Worm (Caenorhabditis elegans) whole organism, early embryonic: Measurements from ENCODE around the gene srw-26.

Experiments used
- B0310.2 ChIP-seq: sonication (generic microtip); optimal IDR thresholded peaks from 2 replicates; lab custom pipeline; 2016; ENCODE audit warnings: mild to moderate bottlenecking, missing genetic modification characterization, missing compliant biosample characterization
- F13C5.2 ChIP-seq: sonication (generic microtip); optimal IDR thresholded peaks from 2 replicates; lab custom pipeline; 2017; ENCODE audit warnings: mild to moderate bottlenecking, missing genetic modification characterization, inconsistent platforms, missing compliant biosample characterization
- aly-1 ChIP-seq: sonication (generic microtip); optimal IDR thresholded peaks from 2 replicates; lab custom pipeline; 2016; ENCODE audit warnings: missing genetic modification characterization, missing compliant biosample characterization
- ama-1 ChIP-seq: fragments of 150-350 bp; optimal IDR thresholded peaks from 2 replicates; lab custom pipeline; 2014
- ceh-13 ChIP-seq: fragments of 200-800 bp; sonication (Bioruptor generic); optimal IDR thresholded peaks from 2 replicates; lab custom pipeline; 2018; ENCODE audit warnings: mild to moderate bottlenecking, missing genetic modification characterization, missing compliant biosample characterization
- ceh-36 ChIP-seq: sonication (generic microtip); optimal IDR thresholded peaks from 2 replicates; lab custom pipeline; 2016; ENCODE audit warnings: missing genetic modification characterization, inconsistent platforms, missing compliant biosample characterization
- ets-7 ChIP-seq: sonication (generic microtip); optimal IDR thresholded peaks from 2 replicates; lab custom pipeline; 2016; ENCODE audit warnings: missing genotype, missing genetic modification characterization, missing compliant biosample characterization
- flt-1 ChIP-seq: fragments of 200-800 bp; sonication (Bioruptor generic); IDR thresholded peaks from 2 replicates; pipeline ENCODE4 v1.3.6; 2022; ENCODE audit warnings: missing genetic modification characterization, missing compliant biosample characterization
- hmbx-1 ChIP-seq: sonication (generic microtip); optimal IDR thresholded peaks from 2 replicates; lab custom pipeline; 2016; ENCODE audit warnings: mild to moderate bottlenecking, missing genetic modification characterization, missing compliant biosample characterization
- hmg-4 ChIP-seq: fragments of 200-800 bp; sonication (Bioruptor generic); optimal IDR thresholded peaks from 2 replicates; lab custom pipeline; 2018; ENCODE audit warnings: mild to moderate bottlenecking, missing genetic modification characterization, missing compliant biosample characterization
- hnd-1 ChIP-seq: sonication (generic microtip); optimal IDR thresholded peaks from 2 replicates; lab custom pipeline; 2016; ENCODE audit warnings: missing genetic modification characterization, missing compliant biosample characterization
- pes-1 ChIP-seq: fragments of 200-800 bp; sonication (Bioruptor generic); IDR thresholded peaks from 2 replicates; pipeline ENCODE4 v1.3.6; 2022; ENCODE audit warnings: missing genetic modification reagents, missing genetic modification characterization, missing compliant biosample characterization
- scrt-1 ChIP-seq: fragments of 200-800 bp; sonication (Bioruptor generic); IDR thresholded peaks from 2 replicates; pipeline ENCODE4 v1.3.6; 2022; ENCODE audit warnings: missing genetic modification characterization, missing compliant biosample characterization
- sea-1 ChIP-seq: fragments of 200-800 bp; sonication (Bioruptor generic); conservative IDR thresholded peaks from 2 replicates; pipeline ENCODE4 v1.3.6; 2022; ENCODE audit warnings: missing genetic modification characterization, missing compliant biosample characterization
- tbx-11 ChIP-seq: fragments of 200-800 bp; sonication (Bioruptor generic); IDR thresholded peaks from 2 replicates; pipeline ENCODE4 v1.3.6; 2022; ENCODE audit warnings: missing genetic modification characterization, missing compliant biosample characterization
- tbx-37 ChIP-seq: fragments of 200-800 bp; sonication (Bioruptor generic); conservative IDR thresholded peaks from 2 replicates; pipeline ENCODE4 v1.3.6; 2022; ENCODE audit warnings: missing genetic modification reagents, missing genetic modification characterization, missing compliant biosample characterization
- tra-4 ChIP-seq: sonication (generic microtip); optimal IDR thresholded peaks from 2 replicates; lab custom pipeline; 2017; ENCODE audit warnings: missing genetic modification characterization, missing compliant biosample characterization

The srw-26 gene

ce11 chrV:15932390-15932789 lies at the start of gene srw-26:
Gene srw-26 (minus strand): TSS chrV:15932490.
- TF ChIP-seq ceh-13 (GFP tag; lab: Kevin White, UChicago) (no peak), tbx-11 (GFP tag; lab: Robert Waterston, UW) (no peak), tra-4 (tag; lab: Kevin White, UChicago) (no peak), ceh-36 (tag; lab: Kevin White, UChicago) (no peak), tbx-37 (GFP tag; lab: Robert Waterston, UW) (no peak)

ce11 chrV:15978232-15978764 lies 46.0 kb upstream of the srw-26 start, which contains the start of gene oac-20:
Gene oac-20 (plus strand): TSS chrV:15978714.
- TF ChIP-seq tbx-11 (GFP tag; lab: Robert Waterston, UW): no peak
- TF ChIP-seq scrt-1 (GFP tag; lab: Robert Waterston, UW): no peak
- TF ChIP-seq ceh-13 (GFP tag; lab: Kevin White, UChicago): no peak
- no peak for TF ChIP-seq sea-1 (GFP tag; lab: Robert Waterston, UW)
- no peak for TF ChIP-seq hnd-1 (tag; lab: Kevin White, UChicago)
- no peak for TF ChIP-seq pes-1 (GFP tag; lab: Robert Waterston, UW)
- TF ChIP-seq B0310.2 (tag; lab: Kevin White, UChicago): no peak
- no peak for TF ChIP-seq F13C5.2 (tag; lab: Kevin White, UChicago)
- TF ChIP-seq hmg-4 (GFP tag; lab: Kevin White, UChicago): no peak
- TF ChIP-seq tbx-37 (GFP tag; lab: Robert Waterston, UW): no peak
- TF ChIP-seq ceh-36 (tag; lab: Kevin White, UChicago): no peak
- no peak for TF ChIP-seq hmbx-1
- no peak for TF ChIP-seq ets-7 (tag; lab: Kevin White, UChicago)
- no peak for TF ChIP-seq aly-1 (tag; lab: Kevin White, UChicago)
- TF ChIP-seq ama-1 (lab: Kevin White, UChicago): no peak
- no peak for TF ChIP-seq tra-4 (tag; lab: Kevin White, UChicago)
- TF ChIP-seq flt-1 (GFP tag; lab: Robert Waterston, UW): no peak

- TF ChIP-seq pes-1 (GFP tag; lab: Robert Waterston, UW) (no peak), tbx-11 (GFP tag; lab: Robert Waterston, UW) (no peak), sea-1 (GFP tag; lab: Robert Waterston, UW) (no peak), scrt-1 (GFP tag; lab: Robert Waterston, UW) (no peak), flt-1 (GFP tag; lab: Robert Waterston, UW) (no peak), B0310.2 (tag; lab: Kevin White, UChicago) (no peak), tra-4 (tag; lab: Kevin White, UChicago) (no peak), tbx-37 (GFP tag; lab: Robert Waterston, UW) (no peak), F13C5.2 (tag; lab: Kevin White, UChicago) (no peak), hnd-1 (tag; lab: Kevin White, UChicago) (no peak), ets-7 (tag; lab: Kevin White, UChicago) (no peak), ama-1 (lab: Kevin White, UChicago) (no peak), aly-1 (tag; lab: Kevin White, UChicago) (no peak), ceh-13 (GFP tag; lab: Kevin White, UChicago) (no peak), hmg-4 (GFP tag; lab: Kevin White, UChicago) (no peak), hmbx-1 (no peak)
Observed at ce11 chrV:15975845-15976244, 43.6 kb upstream of the srw-26 start, which contains the start of gene clec-232. Gene clec-232 (plus strand): TSS chrV:15976145.

ce11 chrV:15974836-15975235 lies 42.5 kb upstream of the srw-26 start, which contains the start of gene sru-22:
Gene sru-22 (minus strand): TSS chrV:15974936.
- TF ChIP-seq flt-1 (GFP tag; lab: Robert Waterston, UW): no peak
- TF ChIP-seq pes-1 (GFP tag; lab: Robert Waterston, UW): no peak
- no peak for TF ChIP-seq sea-1 (GFP tag; lab: Robert Waterston, UW)
- no peak for TF ChIP-seq ama-1 (lab: Kevin White, UChicago)
- TF ChIP-seq hmbx-1: no peak
- no peak for TF ChIP-seq ets-7 (tag; lab: Kevin White, UChicago)
- no peak for TF ChIP-seq F13C5.2 (tag; lab: Kevin White, UChicago)
- TF ChIP-seq tbx-37 (GFP tag; lab: Robert Waterston, UW): no peak
- TF ChIP-seq scrt-1 (GFP tag; lab: Robert Waterston, UW): no peak
- TF ChIP-seq hmg-4 (GFP tag; lab: Kevin White, UChicago): no peak
- TF ChIP-seq aly-1 (tag; lab: Kevin White, UChicago): no peak
- TF ChIP-seq ceh-13 (GFP tag; lab: Kevin White, UChicago): no peak
- no peak for TF ChIP-seq ceh-36 (tag; lab: Kevin White, UChicago)
- TF ChIP-seq tra-4 (tag; lab: Kevin White, UChicago): no peak
- no peak for TF ChIP-seq hnd-1 (tag; lab: Kevin White, UChicago)

ce11 chrV:15972484-15972883 lies 40.2 kb upstream of the srw-26 start, which contains the start of gene sru-23:
Gene sru-23 (minus strand): TSS chrV:15972584.
- no peak for TF ChIP-seq sea-1 (GFP tag; lab: Robert Waterston, UW)
- no peak for TF ChIP-seq hmbx-1
- no peak for TF ChIP-seq scrt-1 (GFP tag; lab: Robert Waterston, UW)
- TF ChIP-seq ceh-36 (tag; lab: Kevin White, UChicago): no peak
- no peak for TF ChIP-seq tra-4 (tag; lab: Kevin White, UChicago)
- TF ChIP-seq tbx-11 (GFP tag; lab: Robert Waterston, UW): no peak
- TF ChIP-seq F13C5.2 (tag; lab: Kevin White, UChicago): no peak
- no peak for TF ChIP-seq hmg-4 (GFP tag; lab: Kevin White, UChicago)
- no peak for TF ChIP-seq ets-7 (tag; lab: Kevin White, UChicago)
- no peak for TF ChIP-seq flt-1 (GFP tag; lab: Robert Waterston, UW)
- TF ChIP-seq tbx-37 (GFP tag; lab: Robert Waterston, UW): no peak
- no peak for TF ChIP-seq pes-1 (GFP tag; lab: Robert Waterston, UW)
- TF ChIP-seq ama-1 (lab: Kevin White, UChicago): no peak
- TF ChIP-seq hnd-1 (tag; lab: Kevin White, UChicago): no peak
- TF ChIP-seq ceh-13 (GFP tag; lab: Kevin White, UChicago): no peak
- no peak for TF ChIP-seq aly-1 (tag; lab: Kevin White, UChicago)
- no peak for TF ChIP-seq B0310.2 (tag; lab: Kevin White, UChicago)

ce11 chrV:15970820-15971219 lies 38.5 kb upstream of the srw-26 start:
- TF ChIP-seq ets-7 (tag; lab: Kevin White, UChicago): no peak
